Fruit fly (Drosophila melanogaster) whole organism, embryonic: ENCODE data around the gene CG3091.
A peak's percentile ranks its signal among the peaks of the same experiment; 100 is the strongest.

ENCODE experiments used
- BEAF-32 ChIP-seq: fragments of 200-800 bp; sonication (Bioruptor generic); optimal IDR thresholded peaks from 3 replicates; lab custom pipeline; 2017; ENCODE audit warnings: missing biosample characterization, missing genetic modification characterization, mild to moderate bottlenecking, moderate library complexity, missing genetic modification reagents
- Bgb ChIP-seq: fragments of 200-800 bp; sonication (Bioruptor generic); IDR thresholded peaks from 2 replicates; pipeline ENCODE4 v1.3.6; 2022; ENCODE audit warnings: missing biosample characterization, missing genetic modification characterization; ENCODE audit not compliant: partially characterized antibody
- Blimp-1 ChIP-seq: fragments of 200-800 bp; sonication (Bioruptor generic); optimal IDR thresholded peaks from 3 replicates; lab custom pipeline; 2018; ENCODE audit warnings: missing biosample characterization, missing genetic modification characterization, mild to moderate bottlenecking, moderate library complexity, missing genetic modification reagents
- CG11398 ChIP-seq: fragments of 200-800 bp; sonication (Bioruptor generic); optimal IDR thresholded peaks from 2 replicates; lab custom pipeline; 2016; ENCODE audit warnings: missing biosample characterization, missing genetic modification characterization
- CG11695 ChIP-seq: fragments of 200-800 bp; sonication (Bioruptor generic); IDR thresholded peaks from 3 replicates; pipeline ENCODE4 v1.3.6; 2022; ENCODE audit warnings: missing biosample characterization, missing genetic modification characterization
- CG12236 ChIP-seq: fragments of 200-800 bp; sonication (Bioruptor generic); optimal IDR thresholded peaks from 2 replicates; lab custom pipeline; 2016; ENCODE audit warnings: missing biosample characterization, missing genetic modification characterization
- CG12659 ChIP-seq: fragments of 200-800 bp; sonication (Bioruptor generic); optimal IDR thresholded peaks from 3 replicates; lab custom pipeline; 2017; ENCODE audit warnings: mild to moderate bottlenecking, missing biosample characterization, missing genetic modification reagents, missing genetic modification characterization
- CG13296 ChIP-seq: fragments of 200-800 bp; sonication (Bioruptor generic); optimal IDR thresholded peaks from 3 replicates; lab custom pipeline; 2018; ENCODE audit warnings: missing biosample characterization, mild to moderate bottlenecking, missing genetic modification characterization
- CG18476 ChIP-seq: fragments of 200-800 bp; sonication (Bioruptor generic); optimal IDR thresholded peaks from 2 replicates; lab custom pipeline; 2016; ENCODE audit warnings: missing biosample characterization, mild to moderate bottlenecking, missing genetic modification characterization
- CG2712 ChIP-seq: fragments of 200-800 bp; optimal IDR thresholded peaks from 3 replicates; lab custom pipeline; 2019; ENCODE audit warnings: missing biosample characterization, mild to moderate bottlenecking, missing genetic modification characterization, moderate library complexity
- CG31224 ChIP-seq: fragments of 200-800 bp; sonication (Bioruptor generic); IDR thresholded peaks from 2 replicates; pipeline ENCODE4 v1.3.6; 2022; ENCODE audit warnings: missing biosample characterization, missing genetic modification characterization
- CG31441 ChIP-seq: fragments of 200-800 bp; sonication (Bioruptor generic); IDR thresholded peaks from 2 replicates; pipeline ENCODE4 v1.3.6; 2022; ENCODE audit warnings: missing biosample characterization, missing genetic modification characterization
- CG3838 ChIP-seq: fragments of 200-800 bp; sonication (Bioruptor generic); optimal IDR thresholded peaks from 3 replicates; lab custom pipeline; 2016; ENCODE audit warnings: missing biosample characterization, missing genetic modification characterization
- CG4404 ChIP-seq: fragments of 200-800 bp; sonication (Bioruptor generic); IDR thresholded peaks from 2 replicates; pipeline ENCODE4 v1.3.6; 2022; ENCODE audit warnings: missing biosample characterization, missing genetic modification characterization
- CG4854 ChIP-seq: fragments of 200-800 bp; sonication (Bioruptor generic); optimal IDR thresholded peaks from 2 replicates; lab custom pipeline; 2016; ENCODE audit warnings: missing biosample characterization, missing genetic modification characterization, inconsistent platforms
- CG6654 ChIP-seq: fragments of 200-800 bp; sonication (Bioruptor generic); optimal IDR thresholded peaks from 2 replicates; lab custom pipeline; 2017; ENCODE audit warnings: missing biosample characterization, mild to moderate bottlenecking, missing genetic modification characterization
- CG7839 ChIP-seq: fragments of 200-800 bp; sonication (Bioruptor generic); optimal IDR thresholded peaks from 3 replicates; lab custom pipeline; 2018; ENCODE audit warnings: missing biosample characterization, mild to moderate bottlenecking, missing genetic modification characterization, moderate library complexity
- CG8281 ChIP-seq: fragments of 200-800 bp; sonication (Bioruptor generic); optimal IDR thresholded peaks from 2 replicates; lab custom pipeline; 2018; ENCODE audit warnings: missing biosample characterization, mild to moderate bottlenecking, missing genetic modification characterization, moderate library complexity
- CG8765 ChIP-seq: fragments of 200-800 bp; sonication (Bioruptor generic); IDR thresholded peaks from 2 replicates; pipeline ENCODE4 v1.3.6; 2022; ENCODE audit warnings: missing biosample characterization, missing genetic modification characterization
- CkIIα-i1 ChIP-seq: fragments of 200-800 bp; sonication (Bioruptor generic); IDR thresholded peaks from 2 replicates; pipeline ENCODE4 v1.3.6; 2022; ENCODE audit warnings: missing biosample characterization, missing genetic modification characterization
- CrebB ChIP-seq: fragments of 200-800 bp; sonication (Bioruptor generic); optimal IDR thresholded peaks from 3 replicates; lab custom pipeline; 2018; ENCODE audit warnings: missing biosample characterization, mild to moderate bottlenecking, missing genetic modification characterization
- Dad ChIP-seq: fragments of 200-800 bp; sonication (Bioruptor generic); optimal IDR thresholded peaks from 3 replicates; lab custom pipeline; 2016; ENCODE audit warnings: missing biosample characterization, missing genetic modification characterization
- Dek ChIP-seq: fragments of 200-800 bp; sonication (Bioruptor generic); optimal IDR thresholded peaks from 3 replicates; lab custom pipeline; 2019; ENCODE audit warnings: missing biosample characterization, mild to moderate bottlenecking, missing genetic modification characterization, moderate library complexity
- Dp ChIP-seq: fragments of 200-800 bp; sonication (Bioruptor generic); optimal IDR thresholded peaks from 2 replicates; lab custom pipeline; 2018; ENCODE audit warnings: missing biosample characterization, mild to moderate bottlenecking, missing genetic modification characterization, moderate library complexity
- Dref ChIP-seq: fragments of 200-800 bp; sonication (Bioruptor generic); IDR thresholded peaks from 2 replicates; pipeline ENCODE4 v1.3.6; 2022; ENCODE audit warnings: missing biosample characterization, missing genetic modification characterization
- ERR ChIP-seq: fragments of 200-800 bp; sonication (Bioruptor generic); optimal IDR thresholded peaks from 2 replicates; lab custom pipeline; 2016; ENCODE audit warnings: missing biosample characterization, missing genetic modification characterization
- HLH54F ChIP-seq: fragments of 200-800 bp; sonication (Bioruptor generic); optimal IDR thresholded peaks from 3 replicates; lab custom pipeline; 2016; ENCODE audit warnings: missing biosample characterization, missing genetic modification characterization
- HmgZ ChIP-seq: fragments of 200-800 bp; sonication (Bioruptor generic); optimal IDR thresholded peaks from 2 replicates; lab custom pipeline; 2018; ENCODE audit warnings: missing biosample characterization, mild to moderate bottlenecking, missing genetic modification characterization
- Ssrp ChIP-seq: fragments of 200-800 bp; sonication (Bioruptor generic); optimal IDR thresholded peaks from 2 replicates; lab custom pipeline; 2018; ENCODE audit warnings: missing biosample characterization, mild to moderate bottlenecking, missing genetic modification characterization, moderate library complexity
- Xrp1 ChIP-seq: fragments of 200-800 bp; sonication (Bioruptor generic); IDR thresholded peaks from 2 replicates; pipeline ENCODE4 v1.3.6; 2022; ENCODE audit warnings: missing biosample characterization, missing genetic modification characterization
- az2 ChIP-seq: fragments of 200-800 bp; sonication (Bioruptor generic); optimal IDR thresholded peaks from 3 replicates; lab custom pipeline; 2016; ENCODE audit warnings: missing biosample characterization, missing genetic modification characterization
- disco-r ChIP-seq: fragments of 200-800 bp; sonication (Bioruptor generic); optimal IDR thresholded peaks from 2 replicates; lab custom pipeline; 2016; ENCODE audit warnings: missing biosample characterization, missing genetic modification characterization
- dmrt99B ChIP-seq: fragments of 200-800 bp; sonication (Bioruptor generic); optimal IDR thresholded peaks from 2 replicates; lab custom pipeline; 2018; ENCODE audit warnings: missing biosample characterization, mild to moderate bottlenecking, missing genetic modification characterization, moderate library complexity
- fd64A ChIP-seq: fragments of 200-800 bp; sonication (Bioruptor generic); optimal IDR thresholded peaks from 3 replicates; lab custom pipeline; 2018; ENCODE audit warnings: missing biosample characterization, mild to moderate bottlenecking, missing genetic modification characterization
- fd96Cb ChIP-seq: fragments of 200-800 bp; sonication (Bioruptor generic); optimal IDR thresholded peaks from 2 replicates; lab custom pipeline; 2018; ENCODE audit warnings: missing biosample characterization, mild to moderate bottlenecking, missing genetic modification characterization, moderate library complexity
- h ChIP-seq: fragments of >200 bp; optimal IDR thresholded peaks from 2 replicates; lab custom pipeline; 2017
- jing ChIP-seq: fragments of 200-800 bp; sonication (Bioruptor generic); optimal IDR thresholded peaks from 2 replicates; lab custom pipeline; 2018; ENCODE audit warnings: missing biosample characterization, mild to moderate bottlenecking, missing genetic modification characterization
- mirr ChIP-seq: fragments of 200-800 bp; sonication (Bioruptor generic); optimal IDR thresholded peaks from 3 replicates; lab custom pipeline; 2018; ENCODE audit warnings: missing biosample characterization, mild to moderate bottlenecking, missing genetic modification characterization
- pan ChIP-seq, 4 experiments: fragments of >200 bp in 3 of 4; fragments of 200-800 bp in 1 of 4; sonication (Bioruptor generic) in 1 of 4; optimal IDR thresholded peaks in 3 of 4; IDR thresholded peaks in 1 of 4; 2 replicates each; pipeline versions ENCODE4 v1.3.6 to Lab custom; 2017 to 2022; ENCODE audit warnings: missing biosample characterization in 2 of 4, missing genetic modification characterization in 2 of 4, mixed read lengths in 1 of 4
- pb ChIP-seq: fragments of 200-800 bp; sonication (Bioruptor generic); optimal IDR thresholded peaks from 3 replicates; lab custom pipeline; 2016; ENCODE audit warnings: missing biosample characterization, missing genetic modification characterization
- pzg ChIP-seq: fragments of 200-800 bp; sonication (Bioruptor generic); optimal IDR thresholded peaks from 3 replicates; lab custom pipeline; 2018; ENCODE audit warnings: missing biosample characterization, mild to moderate bottlenecking, missing genetic modification characterization, moderate library complexity
- salm ChIP-seq: fragments of 200-800 bp; sonication (Bioruptor generic); optimal IDR thresholded peaks from 2 replicates; lab custom pipeline; 2018; ENCODE audit warnings: missing biosample characterization, mild to moderate bottlenecking, missing genetic modification characterization
- schlank ChIP-seq: fragments of 200-800 bp; sonication (Bioruptor generic); optimal IDR thresholded peaks from 2 replicates; lab custom pipeline; 2018; ENCODE audit warnings: missing biosample characterization, mild to moderate bottlenecking, missing genetic modification characterization
- sens-2 ChIP-seq: fragments of 200-800 bp; sonication (Bioruptor generic); IDR thresholded peaks from 2 replicates; pipeline ENCODE4 v1.3.6; 2022; ENCODE audit warnings: missing biosample characterization, missing genetic modification characterization
- sna ChIP-seq: fragments of 200-800 bp; sonication (Bioruptor generic); IDR thresholded peaks from 2 replicates; pipeline ENCODE4 v1.3.6; 2022; ENCODE audit warnings: missing biosample characterization, missing genetic modification characterization; ENCODE audit not compliant: partially characterized antibody
- ttk ChIP-seq: fragments of 200-800 bp; sonication (Bioruptor generic); IDR thresholded peaks from 2 replicates; pipeline ENCODE4 v2.1.2; 2022; ENCODE audit warnings: missing biosample characterization, missing genetic modification characterization
- zen ChIP-seq: fragments of 200-800 bp; sonication (Bioruptor generic); optimal IDR thresholded peaks from 3 replicates; lab custom pipeline; 2018; ENCODE audit warnings: missing biosample characterization, mild to moderate bottlenecking, missing genetic modification characterization, moderate library complexity
- zf30C ChIP-seq: fragments of 200-800 bp; sonication (Bioruptor generic); optimal IDR thresholded peaks from 3 replicates; lab custom pipeline; 2018; ENCODE audit warnings: missing biosample characterization, mild to moderate bottlenecking, missing genetic modification characterization

The CG3091 gene

dm6 chrX:2301613-2302522 lies 47.9 kb upstream of the CG3091 start (continued):
- TF ChIP-seq CG12236 (GFP tag; lab: Kevin White, UChicago) (peak; percentile 68), schlank (tag; lab: Kevin White, UChicago) (peak; percentile 60), CG8281 (tag; lab: Kevin White, UChicago) (peak; percentile 46), CG11695 (GFP tag; lab: Robert Waterston, UW) (peak; percentile 89), salm (tag; lab: Kevin White, UChicago) (peak; percentile 55), CG12659 (GFP tag; lab: Kevin White, UChicago) (peak; percentile 85), pan (optimal IDR thresholded peaks at IDR 0.05; lab: Kevin White, UChicago) (no peak), pan (GFP tag; optimal IDR thresholded peaks at IDR 0.05 in 1 of 2, IDR thresholded peaks at IDR 0.05 in 1 of 2) (peak in 1 of 2 experiments; percentile 87), ERR (GFP tag; lab: Kevin White, UChicago) (peak; percentile 32), CG31441 (GFP tag; lab: Robert Waterston, UW) (peak; percentile 82), CG3838 (peak; percentile 53), sens-2 (GFP tag; lab: Robert Waterston, UW) (peak; percentile 78), pzg (GFP tag; lab: Kevin White, UChicago) (no peak), zf30C (GFP tag; lab: Kevin White, UChicago) (no peak), pb (GFP tag; lab: Kevin White, UChicago) (peak; percentile 82), CrebB (tag; lab: Kevin White, UChicago) (peak; percentile 61), CG13296 (peak; percentile 79), CG6654 (GFP tag; lab: Kevin White, UChicago) (peak; percentile 73), CG7839 (peak; percentile 91), HLH54F (peak; percentile 81), Bgb (GFP tag; lab: Robert Waterston, UW) (no peak), CG2712 (tag; lab: Kevin White, UChicago) (peak; percentile 84), CG4404 (GFP tag; lab: Robert Waterston, UW) (peak; percentile 68), jing (GFP tag; lab: Kevin White, UChicago) (peak; percentile 74), fd96Cb (tag; lab: Kevin White, UChicago) (peak; percentile 86), Dref (GFP tag; lab: Robert Waterston, UW) (no peak), Ssrp (peak; percentile 83), mirr (GFP tag; lab: Kevin White, UChicago) (no peak), Dad (GFP tag; lab: Kevin White, UChicago) (peak; percentile 75), disco-r (peak; percentile 70), HmgZ (tag; lab: Kevin White, UChicago) (peak; percentile 60), Xrp1 (GFP tag; lab: Robert Waterston, UW) (peak; percentile 86), ttk (GFP tag; lab: Robert Waterston, UW) (peak; percentile 83), fd64A (GFP tag; lab: Kevin White, UChicago) (peak; percentile 58), zen (tag; lab: Kevin White, UChicago) (peak; percentile 56), BEAF-32 (GFP tag; lab: Kevin White, UChicago) (no peak), az2 (GFP tag; lab: Kevin White, UChicago) (peak; percentile 73), Dek (tag; lab: Kevin White, UChicago) (peak; percentile 57), CG31224 (peak; percentile 68; the same call in 1 of the 2 replicates), CkIIα-i1 (0 out of 2 replicates have a peak, but pooled peaks have one; percentile 14), h (lab: Kevin White, UChicago) (no peak), CG18476 (GFP tag; lab: Kevin White, UChicago) (peak; percentile 47), CG4854 (peak; percentile 30), CG11398 (GFP tag; lab: Kevin White, UChicago) (peak; percentile 77), CG8765 (GFP tag; lab: Robert Waterston, UW) (peak; percentile 68), dmrt99B (tag; lab: Kevin White, UChicago) (peak; percentile 91), Dp (no peak), sna (no peak), Blimp-1 (peak; percentile 81)
